Worm (Caenorhabditis elegans) whole organism, young adult: Measurements from ENCODE around the gene gst-8.

Experiments
- F23B12.7 ChIP-seq: sonication (generic microtip); optimal IDR thresholded peaks from 2 replicates; lab custom pipeline; 2017; ENCODE audit warnings: missing genetic modification characterization, mild to moderate bottlenecking, missing compliant biosample characterization, antibody characterized with exemption, moderate library complexity; ENCODE audit not compliant: insufficient read depth
- F39B2.1 ChIP-seq: fragments of 200-800 bp; sonication (Bioruptor generic); IDR thresholded peaks from 2 replicates; pipeline ENCODE4 v1.3.6; 2022; ENCODE audit warnings: missing genetic modification reagents, missing genetic modification characterization, missing compliant biosample characterization
- akir-1 ChIP-seq: fragments of 200-800 bp; sonication (Bioruptor generic); optimal IDR thresholded peaks from 2 replicates; lab custom pipeline; 2018; ENCODE audit warnings: mild to moderate bottlenecking, missing genetic modification characterization, moderate library complexity, missing compliant biosample characterization
- athp-1 ChIP-seq: sonication (generic microtip); optimal IDR thresholded peaks from 2 replicates; lab custom pipeline; 2017; ENCODE audit warnings: mild to moderate bottlenecking, missing genetic modification characterization, missing compliant biosample characterization
- him-1 ChIP-seq: sonication (generic microtip); optimal IDR thresholded peaks from 2 replicates; lab custom pipeline; 2016; ENCODE audit warnings: missing genotype, missing genetic modification reagents, missing genetic modification characterization, missing compliant biosample characterization
- hlh-12 ChIP-seq: sonication (generic microtip); optimal IDR thresholded peaks from 2 replicates; lab custom pipeline; 2016; ENCODE audit warnings: missing genetic modification characterization, missing compliant biosample characterization
- lir-1 ChIP-seq: fragments of 200-800 bp; sonication (Bioruptor generic); conservative IDR thresholded peaks from 2 replicates; pipeline ENCODE4 v1.3.6; 2022; ENCODE audit warnings: missing genetic modification reagents, missing genetic modification characterization, missing compliant biosample characterization
- sea-2 ChIP-seq: fragments of 200-800 bp; sonication (Bioruptor generic); IDR thresholded peaks from 2 replicates; pipeline ENCODE4 v1.3.6; 2022; ENCODE audit warnings: missing genetic modification characterization, missing compliant biosample characterization
- snpc-1.3 ChIP-seq: sonication (generic microtip); optimal IDR thresholded peaks from 2 replicates; lab custom pipeline; 2017; ENCODE audit warnings: missing genetic modification characterization, mild to moderate bottlenecking, missing compliant biosample characterization, antibody characterized with exemption, moderate library complexity, missing genotype, missing genetic modification reagents; ENCODE audit not compliant: insufficient read depth

DNA sequence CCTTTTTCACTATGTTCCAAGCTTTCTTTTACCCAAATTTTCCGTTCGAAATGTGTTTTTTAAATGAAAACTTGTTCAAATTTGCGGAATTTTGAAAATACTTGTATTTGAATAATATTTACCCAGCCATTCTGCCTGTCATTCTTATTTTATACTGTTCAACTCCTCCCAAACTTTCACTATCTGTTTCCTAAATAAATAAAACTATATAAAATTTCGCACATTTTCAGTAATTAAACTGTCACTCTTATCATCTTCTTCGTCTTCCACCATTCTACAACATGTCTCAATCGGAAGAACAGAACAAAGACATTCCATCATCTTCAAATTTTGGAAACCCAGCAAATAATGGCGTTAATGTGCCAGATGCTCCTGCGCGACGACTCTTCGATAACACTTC lies 21.3 kb downstream of the gst-8 start, which contains the start of gene btbd-10:
- no peak for TF ChIP-seq athp-1 (tag; lab: Kevin White, UChicago)
- TF ChIP-seq him-1 (tag; lab: Kevin White, UChicago) = no peak
- no peak for TF ChIP-seq snpc-1.3 (tag; lab: Kevin White, UChicago)
- no peak for TF ChIP-seq hlh-12 (tag; lab: Kevin White, UChicago)
- no peak for TF ChIP-seq sea-2 (GFP tag; lab: Robert Waterston, UW)
- TF ChIP-seq akir-1 (GFP tag; lab: Kevin White, UChicago) = no peak
- no peak for TF ChIP-seq F39B2.1 (GFP tag; lab: Robert Waterston, UW)
- no peak for TF ChIP-seq F23B12.7 (tag; lab: Kevin White, UChicago)
- TF ChIP-seq lir-1 (GFP tag; lab: Robert Waterston, UW) = no peak
